Fruit fly (Drosophila melanogaster) whole organism, embryonic: ENCODE measurements around the gene RPA3.
A peak's percentile ranks its signal among the peaks of the same experiment; 100 is the strongest.

Experiments
- B-H2 ChIP-seq: fragments of 200-800 bp; sonication (Bioruptor generic); optimal IDR thresholded peaks from 2 replicates; lab custom pipeline; 2018; ENCODE audit warnings: missing biosample characterization, mild to moderate bottlenecking, missing genetic modification characterization
- BEAF-32 ChIP-seq: fragments of 200-800 bp; sonication (Bioruptor generic); optimal IDR thresholded peaks from 3 replicates; lab custom pipeline; 2017; ENCODE audit warnings: missing biosample characterization, missing genetic modification characterization, mild to moderate bottlenecking, moderate library complexity, missing genetic modification reagents
- CG10979 ChIP-seq: fragments of 200-800 bp; sonication (Bioruptor generic); optimal IDR thresholded peaks from 2 replicates; lab custom pipeline; 2018; ENCODE audit warnings: missing biosample characterization, mild to moderate bottlenecking, missing genetic modification characterization, moderate library complexity
- CG15011 ChIP-seq: fragments of 200-800 bp; sonication (Bioruptor generic); optimal IDR thresholded peaks from 3 replicates; lab custom pipeline; 2018; ENCODE audit warnings: missing biosample characterization, mild to moderate bottlenecking, missing genetic modification characterization
- CG16863 ChIP-seq: fragments of 200-800 bp; sonication (Bioruptor generic); optimal IDR thresholded peaks from 3 replicates; lab custom pipeline; 2016; ENCODE audit warnings: missing biosample characterization, missing genetic modification characterization
- CG2712 ChIP-seq: fragments of 200-800 bp; optimal IDR thresholded peaks from 3 replicates; lab custom pipeline; 2019; ENCODE audit warnings: missing biosample characterization, mild to moderate bottlenecking, missing genetic modification characterization, moderate library complexity
- CG31441 ChIP-seq: fragments of 200-800 bp; sonication (Bioruptor generic); IDR thresholded peaks from 2 replicates; pipeline ENCODE4 v1.3.6; 2022; ENCODE audit warnings: missing biosample characterization, missing genetic modification characterization
- CG33557 ChIP-seq: fragments of 200-800 bp; sonication (Bioruptor generic); optimal IDR thresholded peaks from 2 replicates; lab custom pipeline; 2019; ENCODE audit warnings: missing biosample characterization, mild to moderate bottlenecking, missing genetic modification characterization, moderate library complexity
- CG4854 ChIP-seq: fragments of 200-800 bp; sonication (Bioruptor generic); optimal IDR thresholded peaks from 2 replicates; lab custom pipeline; 2016; ENCODE audit warnings: missing biosample characterization, missing genetic modification characterization, inconsistent platforms
- CG5953 ChIP-seq: fragments of 200-800 bp; sonication (Bioruptor generic); IDR thresholded peaks from 2 replicates; pipeline ENCODE4 v1.3.6; 2022; ENCODE audit warnings: missing biosample characterization, missing genetic modification characterization
- CG6272 ChIP-seq: fragments of 200-800 bp; sonication (Bioruptor generic); IDR thresholded peaks from 2 replicates; pipeline ENCODE4 v1.3.6; 2022; ENCODE audit warnings: missing biosample characterization, missing genetic modification characterization
- CG6654 ChIP-seq: fragments of 200-800 bp; sonication (Bioruptor generic); optimal IDR thresholded peaks from 2 replicates; lab custom pipeline; 2017; ENCODE audit warnings: missing biosample characterization, mild to moderate bottlenecking, missing genetic modification characterization
- CG6813 ChIP-seq: fragments of 200-800 bp; sonication (Bioruptor generic); optimal IDR thresholded peaks from 2 replicates; lab custom pipeline; 2017; ENCODE audit warnings: missing biosample characterization, missing genetic modification characterization, mild to moderate bottlenecking, moderate library complexity, missing genetic modification reagents
- CG7271 ChIP-seq: fragments of 200-800 bp; sonication (Bioruptor generic); optimal IDR thresholded peaks from 2 replicates; lab custom pipeline; 2018; ENCODE audit warnings: missing biosample characterization, mild to moderate bottlenecking, missing genetic modification characterization, moderate library complexity
- CG7357 ChIP-seq: fragments of 200-800 bp; sonication (Bioruptor generic); IDR thresholded peaks from 3 replicates; pipeline ENCODE4 v1.3.6; 2022; ENCODE audit warnings: missing biosample characterization, missing genetic modification characterization
- CG7372 ChIP-seq: fragments of 200-800 bp; sonication (Bioruptor generic); IDR thresholded peaks from 2 replicates; pipeline ENCODE4 v1.3.6; 2022; ENCODE audit warnings: missing biosample characterization, missing genetic modification characterization
- CG8388 ChIP-seq: fragments of 200-800 bp; sonication (Bioruptor generic); optimal IDR thresholded peaks from 2 replicates; lab custom pipeline; 2019; ENCODE audit warnings: missing biosample characterization, mild to moderate bottlenecking, missing genetic modification characterization, moderate library complexity
- CG8924 ChIP-seq: fragments of 200-800 bp; optimal IDR thresholded peaks from 3 replicates; lab custom pipeline; 2019; ENCODE audit warnings: missing biosample characterization, mild to moderate bottlenecking, missing genetic modification characterization, moderate library complexity
- CG8944 ChIP-seq: fragments of 200-800 bp; sonication (Bioruptor generic); optimal IDR thresholded peaks from 3 replicates; lab custom pipeline; 2016; ENCODE audit warnings: missing biosample characterization, missing genetic modification characterization
- CG9932 ChIP-seq: fragments of 200-800 bp; sonication (Bioruptor generic); IDR thresholded peaks from 2 replicates; pipeline ENCODE4 v1.3.6; 2022; ENCODE audit warnings: missing biosample characterization, missing genetic modification characterization
- CrebB ChIP-seq: fragments of 200-800 bp; sonication (Bioruptor generic); optimal IDR thresholded peaks from 3 replicates; lab custom pipeline; 2018; ENCODE audit warnings: missing biosample characterization, mild to moderate bottlenecking, missing genetic modification characterization
- Dad ChIP-seq: fragments of 200-800 bp; sonication (Bioruptor generic); optimal IDR thresholded peaks from 3 replicates; lab custom pipeline; 2016; ENCODE audit warnings: missing biosample characterization, missing genetic modification characterization
- Dref ChIP-seq: fragments of 200-800 bp; sonication (Bioruptor generic); IDR thresholded peaks from 2 replicates; pipeline ENCODE4 v1.3.6; 2022; ENCODE audit warnings: missing biosample characterization, missing genetic modification characterization
- Gug ChIP-seq: fragments of 200-800 bp; sonication (Bioruptor generic); IDR thresholded peaks from 4 replicates; pipeline ENCODE4 v1.3.6; 2022; ENCODE audit warnings: missing biosample characterization, missing genetic modification characterization
- MBD-R2 ChIP-seq: fragments of 200-800 bp; sonication (Bioruptor generic); IDR thresholded peaks from 2 replicates; pipeline ENCODE4 v1.3.6; 2022; ENCODE audit warnings: missing biosample characterization, missing genetic modification characterization
- Meics ChIP-seq: fragments of 200-800 bp; sonication (Bioruptor generic); optimal IDR thresholded peaks from 2 replicates; lab custom pipeline; 2017; ENCODE audit warnings: missing biosample characterization, mild to moderate bottlenecking, missing genetic modification characterization
- Myb ChIP-seq: fragments of 200-800 bp; sonication (Bioruptor generic); optimal IDR thresholded peaks from 2 replicates; lab custom pipeline; 2016; ENCODE audit warnings: missing biosample characterization, missing genetic modification characterization
- Poxn ChIP-seq: fragments of 200-800 bp; sonication (Bioruptor generic); IDR thresholded peaks from 2 replicates; pipeline ENCODE4 v1.3.6; 2022; ENCODE audit warnings: missing biosample characterization, missing genetic modification characterization
- Scr ChIP-seq: fragments of 200-800 bp; sonication (Bioruptor generic); IDR thresholded peaks from 2 replicates; pipeline ENCODE4 v1.3.6; 2022; ENCODE audit warnings: missing biosample characterization, missing genetic modification characterization; ENCODE audit not compliant: partially characterized antibody
- Sox100B ChIP-seq: fragments of 200-800 bp; sonication (Bioruptor generic); optimal IDR thresholded peaks from 3 replicates; lab custom pipeline; 2018; ENCODE audit warnings: missing biosample characterization, mild to moderate bottlenecking, missing genetic modification characterization
- Sry-δ ChIP-seq: fragments of 200-800 bp; sonication (Bioruptor generic); optimal IDR thresholded peaks from 2 replicates; lab custom pipeline; 2016; ENCODE audit warnings: missing biosample characterization, missing genetic modification characterization
- Usf ChIP-seq: fragments of 200-800 bp; sonication (Bioruptor generic); optimal IDR thresholded peaks from 2 replicates; lab custom pipeline; 2017; ENCODE audit warnings: missing genotype, missing biosample characterization, missing genetic modification characterization
- amos ChIP-seq: fragments of 200-800 bp; sonication (Bioruptor generic); IDR thresholded peaks from 2 replicates; pipeline ENCODE4 v1.3.6; 2022; ENCODE audit warnings: missing biosample characterization, missing genetic modification characterization; ENCODE audit not compliant: partially characterized antibody
- ap ChIP-seq: fragments of 200-800 bp; sonication (Bioruptor generic); IDR thresholded peaks from 2 replicates; pipeline ENCODE4 v1.3.6; 2022; ENCODE audit warnings: missing biosample characterization, missing genetic modification characterization
- ato ChIP-seq: fragments of 200-800 bp; sonication (Bioruptor generic); IDR thresholded peaks from 2 replicates; pipeline ENCODE4 v1.3.6; 2022; ENCODE audit warnings: missing biosample characterization, missing genetic modification characterization; ENCODE audit not compliant: partially characterized antibody
- disco-r ChIP-seq: fragments of 200-800 bp; sonication (Bioruptor generic); optimal IDR thresholded peaks from 2 replicates; lab custom pipeline; 2016; ENCODE audit warnings: missing biosample characterization, missing genetic modification characterization
- en ChIP-seq: fragments of 200-800 bp; sonication (Bioruptor generic); optimal IDR thresholded peaks from 2 replicates; lab custom pipeline; 2016; ENCODE audit warnings: missing biosample characterization, missing genetic modification characterization
- exex ChIP-seq: fragments of 200-800 bp; sonication (Bioruptor generic); optimal IDR thresholded peaks from 4 replicates; lab custom pipeline; 2018; ENCODE audit warnings: missing biosample characterization, mild to moderate bottlenecking, missing genetic modification characterization, moderate library complexity
- fd64A ChIP-seq: fragments of 200-800 bp; sonication (Bioruptor generic); optimal IDR thresholded peaks from 3 replicates; lab custom pipeline; 2018; ENCODE audit warnings: missing biosample characterization, mild to moderate bottlenecking, missing genetic modification characterization
- jigr1 ChIP-seq: fragments of 200-800 bp; sonication (Bioruptor generic); IDR thresholded peaks from 3 replicates; pipeline ENCODE4 v1.3.6; 2022; ENCODE audit warnings: missing biosample characterization, missing genetic modification characterization
- lilli ChIP-seq: fragments of 200-800 bp; sonication (Bioruptor generic); optimal IDR thresholded peaks from 3 replicates; lab custom pipeline; 2016; ENCODE audit warnings: missing biosample characterization, missing genetic modification characterization
- nerfin-2 ChIP-seq: fragments of 200-800 bp; sonication (Bioruptor generic); IDR thresholded peaks from 2 replicates; pipeline ENCODE4 v1.3.6; 2022; ENCODE audit warnings: missing biosample characterization, missing genetic modification characterization; ENCODE audit not compliant: partially characterized antibody
- nmo ChIP-seq: fragments of 200-800 bp; sonication (Bioruptor generic); optimal IDR thresholded peaks from 2 replicates; lab custom pipeline; 2018; ENCODE audit warnings: missing biosample characterization, mild to moderate bottlenecking, missing genetic modification characterization, moderate library complexity
- org-1 ChIP-seq: fragments of 200-800 bp; sonication (Bioruptor generic); optimal IDR thresholded peaks from 2 replicates; lab custom pipeline; 2017; ENCODE audit warnings: missing biosample characterization, missing genetic modification characterization
- pnt ChIP-seq: fragments of 200-800 bp; sonication (Bioruptor generic); optimal IDR thresholded peaks from 3 replicates; lab custom pipeline; 2016; ENCODE audit warnings: missing biosample characterization, missing genetic modification characterization
- prd ChIP-seq, 3 experiments: fragments of >200 bp in 2 of 3; fragments of 200-800 bp in 1 of 3; sonication (Bioruptor generic) in 1 of 3; optimal IDR thresholded peaks in 2 of 3; IDR thresholded peaks in 1 of 3; 2 replicates in 2 of 3; 3 replicates in 1 of 3; pipeline versions ENCODE4 v1.3.6 to Lab custom; 2017 to 2022; ENCODE audit warnings: missing biosample characterization in 1 of 3, missing genetic modification characterization in 1 of 3
- ro ChIP-seq: fragments of 200-800 bp; sonication (Bioruptor generic); IDR thresholded peaks from 2 replicates; pipeline ENCODE4 v1.3.6; 2022; ENCODE audit warnings: missing biosample characterization, missing genetic modification characterization
- sens-2 ChIP-seq: fragments of 200-800 bp; sonication (Bioruptor generic); IDR thresholded peaks from 2 replicates; pipeline ENCODE4 v1.3.6; 2022; ENCODE audit warnings: missing biosample characterization, missing genetic modification characterization
- shn ChIP-seq: fragments of 200-800 bp; sonication (Bioruptor generic); optimal IDR thresholded peaks from 3 replicates; lab custom pipeline; 2016; ENCODE audit warnings: missing biosample characterization, missing genetic modification characterization
- tio ChIP-seq: fragments of 200-800 bp; sonication (Bioruptor generic); optimal IDR thresholded peaks from 2 replicates; lab custom pipeline; 2017; ENCODE audit warnings: missing biosample characterization, missing genetic modification characterization, inconsistent platforms

Gene RPA3

dm6 chrX:11628986-11629571 is 13.4 kb upstream of the RPA3 start (continued):
- TF ChIP-seq ato (GFP tag; lab: Robert Waterston, UW) (no peak), CG33557 (GFP tag; lab: Kevin White, UChicago) (peak; percentile 74), amos (GFP tag; lab: Robert Waterston, UW) (no peak), Usf (GFP tag; lab: Kevin White, UChicago) (no peak), Dref (GFP tag; lab: Robert Waterston, UW) (no peak), sens-2 (GFP tag; lab: Robert Waterston, UW) (no peak), CG5953 (GFP tag; lab: Robert Waterston, UW) (no peak), CG10979 (tag; lab: Kevin White, UChicago) (peak; percentile 81), prd (optimal IDR thresholded peaks at IDR 0.05; lab: Kevin White, UChicago) (no peak), prd (GFP tag; IDR thresholded peaks at IDR 0.05; lab: Robert Waterston, UW) (peak; percentile 74), CG8388 (GFP tag; lab: Kevin White, UChicago) (peak; percentile 64), shn (no peak), CG8944 (peak; percentile 41), exex (tag; lab: Kevin White, UChicago) (no peak), lilli (GFP tag; lab: Kevin White, UChicago) (peak; percentile 44), Myb (GFP tag; lab: Kevin White, UChicago) (no peak), disco-r (GFP tag; lab: Kevin White, UChicago) (no peak), nerfin-2 (GFP tag; lab: Robert Waterston, UW) (no peak), CG8924 (tag; lab: Kevin White, UChicago) (peak; percentile 20), tio (GFP tag; lab: Kevin White, UChicago) (peak; percentile 17), BEAF-32 (GFP tag; lab: Kevin White, UChicago) (no peak), CG6272 (GFP tag; lab: Robert Waterston, UW) (0 out of 2 replicates have a peak, but pooled peaks have one; percentile 30), MBD-R2 (GFP tag; lab: Robert Waterston, UW) (no peak), Dad (no peak), Sry-δ (GFP tag; lab: Kevin White, UChicago) (no peak), CrebB (tag; lab: Kevin White, UChicago) (no peak), fd64A (GFP tag; lab: Kevin White, UChicago) (peak; percentile 33), org-1 (peak; percentile 9), B-H2 (no peak), ap (GFP tag; lab: Robert Waterston, UW) (no peak), CG15011 (GFP tag; lab: Kevin White, UChicago) (no peak), pnt (GFP tag; lab: Kevin White, UChicago) (no peak), Scr (GFP tag; lab: Robert Waterston, UW) (no peak), CG6654 (GFP tag; lab: Kevin White, UChicago) (no peak), ro (GFP tag; lab: Robert Waterston, UW) (no peak), CG7271 (no peak), CG16863 (GFP tag; lab: Kevin White, UChicago) (peak; percentile 33), CG2712 (tag; lab: Kevin White, UChicago) (peak; percentile 65), Meics (no peak), jigr1 (GFP tag; lab: Robert Waterston, UW) (no peak), Gug (GFP tag; lab: Robert Waterston, UW) (0 out of 4 replicates have a peak, but pooled peaks have one; percentile 43), Poxn (GFP tag; lab: Robert Waterston, UW) (no peak), CG6813 (GFP tag; lab: Kevin White, UChicago) (peak; percentile 57), CG9932 (GFP tag; lab: Robert Waterston, UW) (no peak), CG4854 (GFP tag; lab: Kevin White, UChicago) (no peak), nmo (GFP tag; lab: Kevin White, UChicago) (peak; percentile 75), Sox100B (GFP tag; lab: Kevin White, UChicago) (peak; percentile 43), CG31441 (GFP tag; lab: Robert Waterston, UW) (peak; percentile 63), CG7357 (no peak; the same call in 2 of the 3 replicates), CG7372 (0 out of 2 replicates have a peak, but pooled peaks have one; percentile 7), en (peak; percentile 11)
